Worm (Caenorhabditis elegans) whole organism, L4/young adult: ENCODE results near the gene irld-18.

Experiments
- W03F9.2 ChIP-seq: fragments of 150-350 bp; optimal IDR thresholded peaks from 2 replicates; lab custom pipeline; 2014; ENCODE audit warnings: missing biosample characterization, missing genetic modification characterization
- dao-5 ChIP-seq: sonication (generic microtip); optimal IDR thresholded peaks from 2 replicates; lab custom pipeline; 2016; ENCODE audit warnings: missing genotype, missing genetic modification characterization, moderate library complexity, missing compliant biosample characterization
- him-1 ChIP-seq: sonication (generic microtip); optimal IDR thresholded peaks from 2 replicates; lab custom pipeline; 2016; ENCODE audit warnings: missing genotype, missing genetic modification reagents, missing genetic modification characterization, missing compliant biosample characterization

The irld-18 gene

ce11 chrIV:14530031-14530430, 50.8 kb downstream of the irld-18 start:
- TF ChIP-seq him-1 (tag; lab: Kevin White, UChicago) (no peak), dao-5 (tag; lab: Kevin White, UChicago) (no peak), W03F9.2 (tag; lab: Kevin White, UChicago) (no peak)
